Worm (Caenorhabditis elegans) whole organism, late embryonic: ENCODE measurements around the gene B0507.6.

Experiments used
- F13H6.1 ChIP-seq: sonication (generic microtip); optimal IDR thresholded peaks from 2 replicates; lab custom pipeline; 2016; ENCODE audit warnings: missing genetic modification characterization, missing compliant biosample characterization
- K02D7.2 ChIP-seq: sonication (generic microtip); optimal IDR thresholded peaks from 2 replicates; lab custom pipeline; 2017; ENCODE audit warnings: mild to moderate bottlenecking, missing genetic modification characterization, missing compliant biosample characterization
- T23F11.4 ChIP-seq: fragments of 200-800 bp; sonication (Bioruptor generic); optimal IDR thresholded peaks from 2 replicates; lab custom pipeline; 2018; ENCODE audit warnings: mild to moderate bottlenecking, missing genetic modification characterization, missing compliant biosample characterization
- Y22D7AL.16 ChIP-seq: sonication (generic microtip); optimal IDR thresholded peaks from 2 replicates; lab custom pipeline; 2016; ENCODE audit warnings: missing genetic modification characterization, missing compliant biosample characterization
- ama-1 ChIP-seq: fragments of 150-350 bp; optimal IDR thresholded peaks from 2 replicates; lab custom pipeline; 2014
- ceh-18 ChIP-seq: sonication (generic microtip); optimal IDR thresholded peaks from 2 replicates; lab custom pipeline; 2016; ENCODE audit warnings: missing genetic modification characterization, missing compliant biosample characterization
- ceh-2 ChIP-seq: sonication (generic microtip); optimal IDR thresholded peaks from 2 replicates; lab custom pipeline; 2016; ENCODE audit warnings: missing genotype, missing genetic modification characterization, missing compliant biosample characterization
- ceh-22 ChIP-seq: sonication (generic microtip); optimal IDR thresholded peaks from 2 replicates; lab custom pipeline; 2017; ENCODE audit warnings: missing biosample characterization, missing genetic modification characterization
- ceh-31 ChIP-seq: sonication (generic microtip); optimal IDR thresholded peaks from 2 replicates; lab custom pipeline; 2016; ENCODE audit warnings: missing genetic modification characterization, missing compliant biosample characterization
- ceh-45 ChIP-seq: fragments of 200-800 bp; sonication (Bioruptor generic); IDR thresholded peaks from 2 replicates; pipeline ENCODE4 v1.3.6; 2022; ENCODE audit warnings: missing genetic modification reagents, missing genetic modification characterization, missing compliant biosample characterization
- ceh-48 ChIP-seq: sonication (generic microtip); optimal IDR thresholded peaks from 2 replicates; lab custom pipeline; 2016; ENCODE audit warnings: missing genetic modification characterization, inconsistent platforms, missing compliant biosample characterization
- che-1 ChIP-seq: sonication (generic microtip); optimal IDR thresholded peaks from 2 replicates; lab custom pipeline; 2016; ENCODE audit warnings: mild to moderate bottlenecking, missing genetic modification characterization, missing compliant biosample characterization
- elt-2 ChIP-seq: sonication (generic microtip); optimal IDR thresholded peaks from 2 replicates; lab custom pipeline; 2016; ENCODE audit warnings: missing genetic modification reagents, missing genetic modification characterization, missing compliant biosample characterization
- gmeb-2 ChIP-seq: sonication (generic microtip); optimal IDR thresholded peaks from 2 replicates; lab custom pipeline; 2016; ENCODE audit warnings: missing genetic modification characterization, inconsistent platforms, missing compliant biosample characterization
- hlh-13 ChIP-seq: fragments of 200-800 bp; sonication (Bioruptor generic); optimal IDR thresholded peaks from 2 replicates; lab custom pipeline; 2018; ENCODE audit warnings: mild to moderate bottlenecking, missing genetic modification characterization, missing compliant biosample characterization
- hlh-15 ChIP-seq: sonication (generic microtip); optimal IDR thresholded peaks from 2 replicates; lab custom pipeline; 2016; ENCODE audit warnings: missing genetic modification characterization, missing compliant biosample characterization
- hlh-8 ChIP-seq: sonication (generic microtip); optimal IDR thresholded peaks from 2 replicates; lab custom pipeline; 2016; ENCODE audit warnings: missing genotype, missing genetic modification characterization, missing compliant biosample characterization
- lin-11 ChIP-seq: fragments of 200-800 bp; sonication (Bioruptor generic); optimal IDR thresholded peaks from 2 replicates; lab custom pipeline; 2018; ENCODE audit warnings: mild to moderate bottlenecking, missing genetic modification characterization, missing compliant biosample characterization
- nhr-232 ChIP-seq: sonication (generic microtip); optimal IDR thresholded peaks from 2 replicates; lab custom pipeline; 2016; ENCODE audit warnings: missing genetic modification characterization, missing compliant biosample characterization
- npax-4 ChIP-seq: sonication (generic microtip); optimal IDR thresholded peaks from 2 replicates; lab custom pipeline; 2016; ENCODE audit warnings: missing genetic modification characterization, missing compliant biosample characterization
- odd-2 ChIP-seq: sonication (generic microtip); optimal IDR thresholded peaks from 2 replicates; lab custom pipeline; 2017; ENCODE audit warnings: antibody characterized with exemption, mild to moderate bottlenecking, missing genetic modification characterization, missing compliant biosample characterization
- pag-3 ChIP-seq: sonication (generic microtip); optimal IDR thresholded peaks from 2 replicates; lab custom pipeline; 2016; ENCODE audit warnings: missing compliant biosample characterization, missing genetic modification characterization, borderline replicate concordance
- pha-4 ChIP-seq: fragments of 150-350 bp; optimal IDR thresholded peaks from 2 replicates; lab custom pipeline; 2018; ENCODE audit warnings: missing biosample characterization, missing genetic modification reagents, missing genetic modification characterization
- pqm-1 ChIP-seq: sonication (generic microtip); optimal IDR thresholded peaks from 2 replicates; lab custom pipeline; 2016; ENCODE audit warnings: missing genetic modification characterization, missing compliant biosample characterization
- pros-1 ChIP-seq: fragments of 150-350 bp; optimal IDR thresholded peaks from 2 replicates; lab custom pipeline; 2014; ENCODE audit warnings: missing biosample characterization, missing genetic modification reagents, missing genetic modification characterization
- rnt-1 ChIP-seq: sonication (generic microtip); optimal IDR thresholded peaks from 2 replicates; lab custom pipeline; 2016; ENCODE audit warnings: missing genetic modification characterization, missing compliant biosample characterization
- sdc-2 ChIP-seq: sonication (generic microtip); optimal IDR thresholded peaks from 2 replicates; lab custom pipeline; 2016; ENCODE audit warnings: missing genotype, missing genetic modification characterization, missing compliant biosample characterization
- sox-2 ChIP-seq: fragments of 200-800 bp; sonication (Bioruptor generic); IDR thresholded peaks from 2 replicates; pipeline ENCODE4 v1.3.6; 2022; ENCODE audit warnings: missing genetic modification reagents, missing genetic modification characterization, missing compliant biosample characterization
- sox-4 ChIP-seq: sonication (generic microtip); optimal IDR thresholded peaks from 2 replicates; lab custom pipeline; 2017; ENCODE audit warnings: mild to moderate bottlenecking, missing genetic modification characterization, inconsistent platforms, missing compliant biosample characterization
- syd-9 ChIP-seq: sonication (generic microtip); optimal IDR thresholded peaks from 2 replicates; lab custom pipeline; 2016; ENCODE audit warnings: mild to moderate bottlenecking, missing genetic modification characterization, moderate library complexity, missing compliant biosample characterization
- tbx-7 ChIP-seq: sonication (generic microtip); optimal IDR thresholded peaks from 2 replicates; lab custom pipeline; 2016; ENCODE audit warnings: missing genotype, missing genetic modification characterization, missing compliant biosample characterization
- unc-3 ChIP-seq, 2 experiments: fragments of 200-800 bp in 1 of 2; sonication (Bioruptor generic) in 1 of 2; sonication (generic microtip) in 1 of 2; conservative IDR thresholded peaks in 1 of 2; optimal IDR thresholded peaks in 1 of 2; 2 replicates each; pipeline versions ENCODE4 v1.3.6 to Lab custom; 2016 to 2022; ENCODE audit warnings: missing compliant biosample characterization in 2 of 2, missing genetic modification characterization in 2 of 2, missing genetic modification reagents in 1 of 2
- unc-42 ChIP-seq: sonication (generic microtip); optimal IDR thresholded peaks from 2 replicates; lab custom pipeline; 2016; ENCODE audit warnings: missing genotype, missing genetic modification characterization, missing compliant biosample characterization
- unc-55 ChIP-seq: sonication (generic microtip); optimal IDR thresholded peaks from 2 replicates; lab custom pipeline; 2017; ENCODE audit warnings: missing biosample characterization, missing genetic modification reagents, missing genetic modification characterization
- unc-86 ChIP-seq: sonication (generic microtip); optimal IDR thresholded peaks from 2 replicates; lab custom pipeline; 2016; ENCODE audit warnings: missing genetic modification characterization, missing compliant biosample characterization

The B0507.6 gene

ce11 chrV:8792814-8793213 is 46.9 kb downstream of the B0507.6 start:
- TF ChIP-seq sox-4 (tag; lab: Kevin White, UChicago) (no peak), ceh-22 (tag; lab: Kevin White, UChicago) (no peak), ama-1 (lab: Kevin White, UChicago) (peak; percentile 42), ceh-48 (tag; lab: Kevin White, UChicago) (no peak), syd-9 (no peak)

DNA sequence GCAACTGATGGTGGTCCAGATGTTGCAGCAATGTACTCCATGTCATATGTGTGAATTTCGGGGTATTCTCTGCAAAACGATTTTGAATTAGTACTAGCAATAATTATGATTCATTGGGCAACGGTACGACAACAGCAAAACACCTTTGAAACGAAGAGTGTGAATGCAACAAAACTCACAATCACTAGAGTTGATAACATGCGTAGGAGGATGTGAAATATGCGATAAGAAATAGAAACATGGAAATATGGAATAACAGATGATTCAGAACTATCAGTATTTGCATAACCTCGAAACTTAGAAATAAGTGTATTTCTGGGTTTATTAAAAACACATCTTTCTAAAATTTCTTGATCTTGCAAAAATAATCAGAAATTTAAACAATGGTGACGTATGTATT is 49.5 kb downstream of the B0507.6 start:
- TF ChIP-seq pag-3 (tag; lab: Kevin White, UChicago) (no peak), elt-2 (tag; lab: Kevin White, UChicago) (peak; percentile 27)

ce11 chrV:8796246-8796645 is 50.3 kb downstream of the B0507.6 start:
- TF ChIP-seq ama-1 (lab: Kevin White, UChicago) = no peak
- no peak for TF ChIP-seq T23F11.4 (GFP tag; lab: Kevin White, UChicago)
- no peak for TF ChIP-seq pros-1
- TF ChIP-seq F13H6.1 = no peak
- no peak for TF ChIP-seq ceh-31
- TF ChIP-seq rnt-1 (tag; lab: Kevin White, UChicago) = no peak
- TF ChIP-seq unc-55 = no peak
- no peak for TF ChIP-seq pha-4
- TF ChIP-seq ceh-2 (tag; lab: Kevin White, UChicago) = no peak
- no peak for TF ChIP-seq npax-4 (tag; lab: Kevin White, UChicago)
- TF ChIP-seq hlh-8 (tag; lab: Kevin White, UChicago) = no peak
- no peak for TF ChIP-seq ceh-45 (GFP tag; lab: Robert Waterston, UW)
- no peak for TF ChIP-seq unc-42
- TF ChIP-seq ceh-18 = no peak
- TF ChIP-seq pqm-1 (tag; lab: Kevin White, UChicago) = no peak
- no peak for TF ChIP-seq sox-4 (tag; lab: Kevin White, UChicago)
- no peak for TF ChIP-seq gmeb-2 (tag; lab: Kevin White, UChicago)
- TF ChIP-seq unc-86 (tag; lab: Kevin White, UChicago) = no peak
- TF ChIP-seq sdc-2 = no peak

ce11 chrV:8796889-8797288 is 50.9 kb downstream of the B0507.6 start:
- TF ChIP-seq ceh-31 = peak; percentile 49
- no peak for TF ChIP-seq lin-11 (tag; lab: Kevin White, UChicago)

ce11 chrV:8798470-8798869 is 52.5 kb downstream of the B0507.6 start:
- no peak for TF ChIP-seq K02D7.2 (tag; lab: Kevin White, UChicago)
- no peak for TF ChIP-seq sox-2 (GFP tag; lab: Robert Waterston, UW)
- no peak for TF ChIP-seq Y22D7AL.16 (tag; lab: Kevin White, UChicago)
- TF ChIP-seq odd-2 (tag; lab: Kevin White, UChicago) = no peak
- TF ChIP-seq nhr-232 (tag; lab: Kevin White, UChicago) = no peak
- TF ChIP-seq unc-3 (GFP tag; conservative IDR thresholded peaks at IDR 0.05; lab: Robert Waterston, UW) = no peak
- TF ChIP-seq unc-3 (tag; optimal IDR thresholded peaks at IDR 0.05; lab: Kevin White, UChicago) = no peak
- TF ChIP-seq npax-4 (tag; lab: Kevin White, UChicago) = no peak
- TF ChIP-seq hlh-13 (GFP tag; lab: Kevin White, UChicago) = no peak
- no peak for TF ChIP-seq hlh-15 (tag; lab: Kevin White, UChicago)
- no peak for TF ChIP-seq che-1 (tag; lab: Kevin White, UChicago)
- TF ChIP-seq tbx-7 (tag; lab: Kevin White, UChicago) = no peak
- TF ChIP-seq ama-1 (lab: Kevin White, UChicago) = no peak
